Worm (Caenorhabditis elegans) whole organism, L2 larva: ENCODE measurements around the gene B0496.11.

Experiments
- F13H6.1 ChIP-seq: sonication (generic microtip); optimal IDR thresholded peaks from 2 replicates; lab custom pipeline; 2016; ENCODE audit warnings: missing genetic modification characterization, missing compliant biosample characterization
- ama-1 ChIP-seq: fragments of 150-350 bp; optimal IDR thresholded peaks from 2 replicates; lab custom pipeline; 2018; ENCODE audit warnings: inconsistent platforms
- blmp-1 ChIP-seq: sonication (generic microtip); optimal IDR thresholded peaks from 2 replicates; lab custom pipeline; 2017; ENCODE audit warnings: missing genetic modification characterization, mild to moderate bottlenecking, missing compliant biosample characterization, antibody characterized with exemption, moderate library complexity; ENCODE audit not compliant: insufficient read depth
- ceh-82 ChIP-seq: fragments of 150-350 bp; optimal IDR thresholded peaks from 2 replicates; lab custom pipeline; 2014; ENCODE audit warnings: missing biosample characterization, missing genetic modification characterization
- lin-13 ChIP-seq: fragments of 150-350 bp; optimal IDR thresholded peaks from 2 replicates; lab custom pipeline; 2014; ENCODE audit warnings: missing biosample characterization, missing genetic modification reagents, missing genetic modification characterization
- lsy-2 ChIP-seq, 2 experiments: fragments of 150-350 bp in 1 of 2; sonication (generic microtip) in 1 of 2; optimal IDR thresholded peaks; 2 replicates each; lab custom pipeline; 2014 to 2017; ENCODE audit warnings: missing biosample characterization in 2 of 2, missing genetic modification characterization in 2 of 2
- nhr-11 ChIP-seq: fragments of 150-350 bp; optimal IDR thresholded peaks from 2 replicates; lab custom pipeline; 2014; ENCODE audit warnings: missing biosample characterization, missing genetic modification characterization
- nhr-77 ChIP-seq: fragments of 150-350 bp; optimal IDR thresholded peaks from 2 replicates; lab custom pipeline; 2014; ENCODE audit warnings: missing biosample characterization, missing genetic modification characterization
- sem-4 ChIP-seq: fragments of 150-350 bp; optimal IDR thresholded peaks from 2 replicates; lab custom pipeline; 2014; ENCODE audit warnings: missing biosample characterization, missing genetic modification reagents, missing genetic modification characterization
- sma-9 ChIP-seq, 2 experiments: fragments of 150-350 bp in 1 of 2; sonication (generic microtip) in 1 of 2; optimal IDR thresholded peaks; 2 replicates each; lab custom pipeline; 2014 to 2016; ENCODE audit warnings: missing genetic modification characterization in 2 of 2, mild to moderate bottlenecking in 1 of 2, missing biosample characterization in 1 of 2, missing compliant biosample characterization in 1 of 2, missing genetic modification reagents in 1 of 2, moderate library complexity in 1 of 2
- unc-62 ChIP-seq: fragments of 150-350 bp; optimal IDR thresholded peaks from 2 replicates; lab custom pipeline; 2014; ENCODE audit warnings: missing biosample characterization, missing genetic modification reagents, missing genetic modification characterization
- zag-1 ChIP-seq: fragments of 150-350 bp; optimal IDR thresholded peaks from 2 replicates; lab custom pipeline; 2014; ENCODE audit warnings: missing biosample characterization, missing genetic modification characterization
- ztf-11 ChIP-seq: sonication (generic microtip); optimal IDR thresholded peaks from 2 replicates; lab custom pipeline; 2017; ENCODE audit warnings: missing biosample characterization, missing genetic modification characterization

ce11 chrIV:7407301-7407700 lies 26.5 kb downstream of the B0496.11 start:
- TF ChIP-seq zag-1 (tag; lab: Kevin White, UChicago) (no peak), lin-13 (no peak), blmp-1 (no peak), nhr-77 (no peak), lsy-2 (tag; optimal IDR thresholded peaks at IDR 0.05; lab: Kevin White, UChicago) (no peak), sma-9 (GFP tag; optimal IDR thresholded peaks at IDR 0.05; lab: Kevin White, UChicago) (no peak), sma-9 (tag; optimal IDR thresholded peaks at IDR 0.05; lab: Kevin White, UChicago) (no peak), F13H6.1 (no peak), ama-1 (lab: Kevin White, UChicago) (no peak), nhr-11 (tag; lab: Kevin White, UChicago) (no peak), ceh-82 (tag; lab: Kevin White, UChicago) (no peak), unc-62 (GFP tag; lab: Kevin White, UChicago) (no peak), sem-4 (tag; lab: Kevin White, UChicago) (no peak), ztf-11 (tag; lab: Kevin White, UChicago) (no peak)
